Worm (Caenorhabditis elegans) whole organism, L4/young adult: ENCODE results near the gene srg-62.

Source experiments
- W03F9.2 ChIP-seq: fragments of 150-350 bp; optimal IDR thresholded peaks from 2 replicates; lab custom pipeline; 2014; ENCODE audit warnings: missing biosample characterization, missing genetic modification characterization
- dao-5 ChIP-seq: sonication (generic microtip); optimal IDR thresholded peaks from 2 replicates; lab custom pipeline; 2016; ENCODE audit warnings: missing genotype, missing genetic modification characterization, moderate library complexity, missing compliant biosample characterization
- him-1 ChIP-seq: sonication (generic microtip); optimal IDR thresholded peaks from 2 replicates; lab custom pipeline; 2016; ENCODE audit warnings: missing genotype, missing genetic modification reagents, missing genetic modification characterization, missing compliant biosample characterization

ce11 chrV:2716933-2717332, 25.3 kb downstream of the srg-62 start:
- no peak for TF ChIP-seq W03F9.2 (tag; lab: Kevin White, UChicago)
- no peak for TF ChIP-seq him-1 (tag; lab: Kevin White, UChicago)
- no peak for TF ChIP-seq dao-5 (tag; lab: Kevin White, UChicago)
